Worm (Caenorhabditis elegans) whole organism, dauer: Measurements from ENCODE around the gene T01C8.3.

Experiments used
- unc-62 ChIP-seq: sonication (generic microtip); optimal IDR thresholded peaks from 2 replicates; lab custom pipeline; 2017; ENCODE audit warnings: missing biosample characterization, missing genetic modification reagents, missing genetic modification characterization

The T01C8.3 gene

ce11 chrX:16782797-16783259 is at the start of gene T01C8.3:
Gene T01C8.3, minus strand, starts transcription at chrX:16783209.
- no peak for TF ChIP-seq unc-62 (GFP tag; lab: Kevin White, UChicago)

- no peak for TF ChIP-seq unc-62 (GFP tag; lab: Kevin White, UChicago)
These were observed 43.5 kb upstream of the T01C8.3 start for ce11 chrX:16826500-16826899.

- TF ChIP-seq unc-62 (GFP tag; lab: Kevin White, UChicago) = no peak
These were observed 42.3 kb upstream of the T01C8.3 start, which contains the start of gene sto-5 for ce11 chrX:16825358-16825757. Gene sto-5, minus strand, starts transcription at chrX:16825458.

- TF ChIP-seq unc-62 (GFP tag; lab: Kevin White, UChicago) = no peak
These were observed 38.5 kb upstream of the T01C8.3 start for ce11 chrX:16821533-16821932.

ce11 chrX:16818271-16818670 is 35.3 kb upstream of the T01C8.3 start:
- TF ChIP-seq unc-62 (GFP tag; lab: Kevin White, UChicago) = no peak

- TF ChIP-seq unc-62 (GFP tag; lab: Kevin White, UChicago) = no peak
These were observed 33.8 kb upstream of the T01C8.3 start for ce11 chrX:16816854-16817253.

ce11 chrX:16815508-16815907 is 32.5 kb upstream of the T01C8.3 start:
- TF ChIP-seq unc-62 (GFP tag; lab: Kevin White, UChicago) = no peak

ce11 chrX:16814913-16815312 is 31.9 kb upstream of the T01C8.3 start:
- TF ChIP-seq unc-62 (GFP tag; lab: Kevin White, UChicago) = no peak

- no peak for TF ChIP-seq unc-62 (GFP tag; lab: Kevin White, UChicago)
These were observed 30.8 kb upstream of the T01C8.3 start, which contains the start of gene cas-1 for ce11 chrX:16813606-16814330. Gene cas-1, minus strand, starts transcription at chrX:16813656.

- TF ChIP-seq unc-62 (GFP tag; lab: Kevin White, UChicago) = no peak
These were observed 30.1 kb upstream of the T01C8.3 start for ce11 chrX:16813148-16813547.

ce11 chrX:16811974-16812373 is 29.0 kb upstream of the T01C8.3 start:
- no peak for TF ChIP-seq unc-62 (GFP tag; lab: Kevin White, UChicago)

- TF ChIP-seq unc-62 (GFP tag; lab: Kevin White, UChicago) = no peak
These were observed 26.7 kb upstream of the T01C8.3 start for ce11 chrX:16809689-16810088.

ce11 chrX:16808526-16808925 is 25.5 kb upstream of the T01C8.3 start:
- TF ChIP-seq unc-62 (GFP tag; lab: Kevin White, UChicago) = no peak

ce11 chrX:16807015-16807414 is 24.0 kb upstream of the T01C8.3 start, which contains the start of gene mec-4:
Gene mec-4, minus strand, starts transcription at chrX:16807115.
- TF ChIP-seq unc-62 (GFP tag; lab: Kevin White, UChicago) = no peak

- no peak for TF ChIP-seq unc-62 (GFP tag; lab: Kevin White, UChicago)
These were observed 20.5 kb upstream of the T01C8.3 start for ce11 chrX:16803545-16803944.

ce11 chrX:16799065-16799663 is 16.2 kb upstream of the T01C8.3 start:
- TF ChIP-seq unc-62 (GFP tag; lab: Kevin White, UChicago) = no peak

ce11 chrX:16798621-16799020 is 15.6 kb upstream of the T01C8.3 start:
- TF ChIP-seq unc-62 (GFP tag; lab: Kevin White, UChicago) = no peak
